Fruit fly (Drosophila melanogaster): ENCODE results near the gene CG32269.

CG32269 gene

dm6 chr3L:3203062-3203461 is 5.7 kb downstream of the CG32269 start, which contains the start of gene CG32271:
Gene CG32271, minus strand, starts transcription at chr3L:3203162.
- TF ChIP-seq CG2875 (GFP tag; optimal IDR thresholded peaks at IDR 0.05) = no peak
- no peak for TF ChIP-seq Xbp1 (GFP tag; optimal IDR thresholded peaks at IDR 0.05)
- no peak for TF ChIP-seq hkb (optimal IDR thresholded peaks at IDR 0.05)
- TF ChIP-seq hkb (GFP tag; IDR thresholded peaks at IDR 0.05) = no peak
- no peak for TF ChIP-seq CG6654 (GFP tag; optimal IDR thresholded peaks at IDR 0.05)
- no peak for TF ChIP-seq CG10979 (tag; optimal IDR thresholded peaks at IDR 0.05)
- no peak for TF ChIP-seq Usf (GFP tag; optimal IDR thresholded peaks at IDR 0.05)
- TF ChIP-seq Atf3 (GFP tag; optimal IDR thresholded peaks at IDR 0.05) = no peak
- TF ChIP-seq Oaz (GFP tag; IDR thresholded peaks at IDR 0.05) = no peak
- no peak for TF ChIP-seq gcm (GFP tag; optimal IDR thresholded peaks at IDR 0.05)
- TF ChIP-seq CG6765 (GFP tag; optimal IDR thresholded peaks at IDR 0.05) = no peak
- TF ChIP-seq ewg (GFP tag; optimal IDR thresholded peaks at IDR 0.05) = no peak
- TF ChIP-seq dm (GFP tag; optimal IDR thresholded peaks at IDR 0.05) = no peak
- TF ChIP-seq klu (GFP tag; IDR thresholded peaks at IDR 0.05) = no peak
- no peak for TF ChIP-seq Tbp (GFP tag; optimal IDR thresholded peaks at IDR 0.05)
- TF ChIP-seq Kr (GFP tag; optimal IDR thresholded peaks at IDR 0.05) = no peak

dm6 chr3L:3198447-3199402 is 10.1 kb downstream of the CG32269 start, which contains the start of the genes CG32276 and gry:
Gene CG32276, minus strand, starts transcription at chr3L:3199047.
Gene gry, plus strand, starts transcription at chr3L:3199090.
- TF ChIP-seq Fer1 (GFP tag; optimal IDR thresholded peaks at IDR 0.05) (peak; percentile 77), gfzf (GFP tag; optimal IDR thresholded peaks at IDR 0.05) (peak; percentile 94), CG30431 (GFP tag; optimal IDR thresholded peaks at IDR 0.05) (peak; percentile 9), CoRest (tag; optimal IDR thresholded peaks at IDR 0.05) (peak; percentile 78), Awh (GFP tag; IDR thresholded peaks at IDR 0.05) (no peak), abd-A (tag; optimal IDR thresholded peaks at IDR 0.05) (no peak), kah (GFP tag; optimal IDR thresholded peaks at IDR 0.05) (no peak), CG34422 (GFP tag; IDR thresholded peaks at IDR 0.05) (peak; percentile 73), Sox102F (GFP tag; optimal IDR thresholded peaks at IDR 0.05) (no peak), CG13624 (GFP tag; optimal IDR thresholded peaks at IDR 0.05) (peak; percentile 80), cas (GFP tag; IDR thresholded peaks at IDR 0.05) (peak; percentile 54; the same call in 1 of the 2 replicates), CG13123 (GFP tag; optimal IDR thresholded peaks at IDR 0.05) (peak; percentile 54), al (GFP tag; IDR thresholded peaks at IDR 0.05) (peak; percentile 73), jumu (GFP tag; optimal IDR thresholded peaks at IDR 0.05) (peak; percentile 88), CG4424 (GFP tag; optimal IDR thresholded peaks at IDR 0.05) (peak; percentile 85), fd96Cb (tag; optimal IDR thresholded peaks at IDR 0.05) (peak; percentile 57), fru (optimal IDR thresholded peaks at IDR 0.05) (no peak), CG31224 (GFP tag; IDR thresholded peaks at IDR 0.05) (peak; percentile 66), C15 (GFP tag; IDR thresholded peaks at IDR 0.05) (no peak), CG14860 (GFP tag; IDR thresholded peaks at IDR 0.05; ENCODE audit: partially characterized antibody) (no peak), CG10979 (tag; optimal IDR thresholded peaks at IDR 0.05) (peak; percentile 71), CG10267 (tag; optimal IDR thresholded peaks at IDR 0.05) (peak; percentile 82), Mad (GFP tag; optimal IDR thresholded peaks at IDR 0.05) (peak; percentile 82), CG14050 (GFP tag; IDR thresholded peaks at IDR 0.05) (peak; percentile 23; the same call in 1 of the 3 replicates), CG4730 (GFP tag; IDR thresholded peaks at IDR 0.05) (peak; percentile 47), Atf6 (GFP tag; IDR thresholded peaks at IDR 0.05) (peak; percentile 39; the same call in 1 of the 2 replicates), Dfd (GFP tag; optimal IDR thresholded peaks at IDR 0.05) (no peak), zfh1 (GFP tag; IDR thresholded peaks at IDR 0.05) (peak; percentile 67; the same call in 2 of the 3 replicates), CG33557 (GFP tag; optimal IDR thresholded peaks at IDR 0.05) (peak; percentile 54), ATbp (GFP tag; optimal IDR thresholded peaks at IDR 0.05) (no peak), CG11560 (tag; IDR thresholded peaks at IDR 0.05) (no peak), mld (GFP tag; IDR thresholded peaks at IDR 0.05; ENCODE audit: partially characterized antibody) (no peak), odd (GFP tag; optimal IDR thresholded peaks at IDR 0.05) (no peak), HLHmδ (GFP tag; optimal IDR thresholded peaks at IDR 0.05) (peak; percentile 50)
